Worm (Caenorhabditis elegans): ENCODE measurements around the gene Y22D7AR.2.

DNA sequence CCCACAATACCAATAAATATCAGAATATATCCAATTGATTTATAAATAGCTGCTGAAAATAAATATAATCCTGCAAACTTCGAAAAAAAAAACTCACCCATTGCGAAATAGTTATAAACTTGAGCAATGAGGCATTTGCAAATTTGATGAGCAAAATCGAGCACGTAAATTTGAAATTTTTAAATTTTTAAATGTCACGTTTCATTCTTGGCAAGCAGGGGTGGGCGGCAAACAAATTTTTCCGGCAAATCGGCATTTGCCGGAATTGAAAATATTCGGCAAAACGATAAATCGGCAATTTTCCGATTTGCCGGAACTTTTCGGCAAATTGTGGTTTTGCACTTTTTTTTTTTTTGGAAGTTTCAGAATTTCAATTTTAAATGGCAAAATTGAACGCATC is 15.8 kb upstream of the Y22D7AR.2 start, which contains the start of gene Y22D7AR.14:
- TF ChIP-seq F13H6.1 (tag; optimal IDR thresholded peaks at IDR 0.05) (no peak), hlh-6 (tag; optimal IDR thresholded peaks at IDR 0.05) (no peak), pax-1 (tag; optimal IDR thresholded peaks at IDR 0.05) (no peak), ets-4 (tag; optimal IDR thresholded peaks at IDR 0.05) (no peak), tbx-2 (tag; optimal IDR thresholded peaks at IDR 0.05) (no peak), pha-4 (tag; optimal IDR thresholded peaks at IDR 0.05) (no peak), ama-1 (optimal IDR thresholded peaks at IDR 0.05) (no peak), hlh-30 (tag; optimal IDR thresholded peaks at IDR 0.05; ENCODE audit: insufficient read depth) (no peak), ceh-14 (tag; optimal IDR thresholded peaks at IDR 0.05) (no peak), fkh-10 (GFP tag; optimal IDR thresholded peaks at IDR 0.05) (no peak), eyg-1 (tag; optimal IDR thresholded peaks at IDR 0.05) (no peak), T23F11.4 (GFP tag; optimal IDR thresholded peaks at IDR 0.05) (no peak), unc-55 (GFP tag; optimal IDR thresholded peaks at IDR 0.05) (no peak), ceh-19 (GFP tag; optimal IDR thresholded peaks at IDR 0.05) (no peak)

Data from whole organism, late embryonic.